Fruit fly (Drosophila melanogaster) whole organism, embryonic: Measurements from ENCODE around the gene eIF3h.

ENCODE experiments used
- Aef1 ChIP-seq: fragments of 200-800 bp; sonication (Bioruptor generic); IDR thresholded peaks from 3 replicates; pipeline ENCODE4 v1.3.6; 2022; ENCODE audit warnings: missing biosample characterization, missing genetic modification characterization
- C15 ChIP-seq: fragments of 200-800 bp; sonication (Bioruptor generic); IDR thresholded peaks from 3 replicates; pipeline ENCODE4 v1.3.6; 2022; ENCODE audit warnings: missing biosample characterization, missing genetic modification characterization
- CG10565 ChIP-seq: fragments of 200-800 bp; sonication (Bioruptor generic); optimal IDR thresholded peaks from 3 replicates; lab custom pipeline; 2016; ENCODE audit warnings: missing biosample characterization, mild to moderate bottlenecking, missing genetic modification characterization
- CG11504 ChIP-seq: fragments of 200-800 bp; sonication (Bioruptor generic); optimal IDR thresholded peaks from 3 replicates; lab custom pipeline; 2019; ENCODE audit warnings: missing biosample characterization, mild to moderate bottlenecking, missing genetic modification characterization, moderate library complexity
- CG11695 ChIP-seq: fragments of 200-800 bp; sonication (Bioruptor generic); IDR thresholded peaks from 3 replicates; pipeline ENCODE4 v1.3.6; 2022; ENCODE audit warnings: missing biosample characterization, missing genetic modification characterization
- CG11696 ChIP-seq: fragments of 200-800 bp; sonication (Bioruptor generic); IDR thresholded peaks from 2 replicates; pipeline ENCODE4 v1.3.6; 2022; ENCODE audit warnings: missing biosample characterization, missing genetic modification characterization
- CG12104 ChIP-seq: fragments of 200-800 bp; sonication (Bioruptor generic); optimal IDR thresholded peaks from 3 replicates; lab custom pipeline; 2016; ENCODE audit warnings: missing biosample characterization, missing genetic modification characterization
- CG12219 ChIP-seq: fragments of 200-800 bp; sonication (Bioruptor generic); optimal IDR thresholded peaks from 3 replicates; lab custom pipeline; 2018; ENCODE audit warnings: missing biosample characterization, mild to moderate bottlenecking, missing genetic modification characterization
- CG13624 ChIP-seq: fragments of 200-800 bp; sonication (Bioruptor generic); optimal IDR thresholded peaks from 2 replicates; lab custom pipeline; 2016; ENCODE audit warnings: missing biosample characterization, missing genetic modification characterization
- CG14710 ChIP-seq: fragments of 200-800 bp; sonication (Bioruptor generic); optimal IDR thresholded peaks from 3 replicates; lab custom pipeline; 2019; ENCODE audit warnings: missing biosample characterization, mild to moderate bottlenecking, missing genetic modification characterization, moderate library complexity
- CG1603 ChIP-seq: fragments of 200-800 bp; sonication (Bioruptor generic); optimal IDR thresholded peaks from 2 replicates; lab custom pipeline; 2019; ENCODE audit warnings: missing biosample characterization, mild to moderate bottlenecking, missing genetic modification characterization, moderate library complexity
- CG17186 ChIP-seq: fragments of 200-800 bp; sonication (Bioruptor generic); optimal IDR thresholded peaks from 3 replicates; lab custom pipeline; 2017; ENCODE audit warnings: missing biosample characterization, missing genetic modification reagents, missing genetic modification characterization
- CG17359 ChIP-seq: fragments of 200-800 bp; sonication (Bioruptor generic); optimal IDR thresholded peaks from 3 replicates; lab custom pipeline; 2018; ENCODE audit warnings: missing biosample characterization, mild to moderate bottlenecking, missing genetic modification characterization, moderate library complexity
- CG17829 ChIP-seq: fragments of 200-800 bp; optimal IDR thresholded peaks from 2 replicates; lab custom pipeline; 2019; ENCODE audit warnings: missing biosample characterization, mild to moderate bottlenecking, missing genetic modification characterization, moderate library complexity
- CG18619 ChIP-seq: fragments of 200-800 bp; sonication (Bioruptor generic); optimal IDR thresholded peaks from 3 replicates; lab custom pipeline; 2017; ENCODE audit warnings: missing biosample characterization, mild to moderate bottlenecking, missing genetic modification characterization
- CG2129 ChIP-seq: fragments of 200-800 bp; sonication (Bioruptor generic); IDR thresholded peaks from 2 replicates; pipeline ENCODE4 v1.3.6; 2022; ENCODE audit warnings: missing biosample characterization, missing genetic modification characterization; ENCODE audit not compliant: partially characterized antibody
- CG2678 ChIP-seq: fragments of 200-800 bp; sonication (Bioruptor generic); optimal IDR thresholded peaks from 3 replicates; lab custom pipeline; 2019; ENCODE audit warnings: missing biosample characterization, mild to moderate bottlenecking, missing genetic modification characterization, moderate library complexity
- CG2875 ChIP-seq: fragments of 200-800 bp; sonication (Bioruptor generic); optimal IDR thresholded peaks from 2 replicates; lab custom pipeline; 2017; ENCODE audit warnings: missing biosample characterization, mild to moderate bottlenecking, missing genetic modification characterization, missing genetic modification reagents
- CG30403 ChIP-seq: fragments of 200-800 bp; sonication (Bioruptor generic); optimal IDR thresholded peaks from 3 replicates; lab custom pipeline; 2016; ENCODE audit warnings: missing biosample characterization, missing genetic modification characterization
- CG32767 ChIP-seq: fragments of 200-800 bp; sonication (Bioruptor generic); IDR thresholded peaks from 2 replicates; pipeline ENCODE4 v1.3.6; 2022; ENCODE audit warnings: missing biosample characterization, missing genetic modification characterization
- CG3995 ChIP-seq: fragments of 200-800 bp; sonication (Bioruptor generic); optimal IDR thresholded peaks from 3 replicates; lab custom pipeline; 2016; ENCODE audit warnings: missing biosample characterization, missing genetic modification characterization
- CG4360 ChIP-seq: fragments of 200-800 bp; sonication (Bioruptor generic); IDR thresholded peaks from 2 replicates; pipeline ENCODE4 v1.3.6; 2022; ENCODE audit warnings: missing biosample characterization, missing genetic modification characterization
- CG5953 ChIP-seq: fragments of 200-800 bp; sonication (Bioruptor generic); IDR thresholded peaks from 2 replicates; pipeline ENCODE4 v1.3.6; 2022; ENCODE audit warnings: missing biosample characterization, missing genetic modification characterization
- CG7786 ChIP-seq: fragments of 200-800 bp; sonication (Bioruptor generic); optimal IDR thresholded peaks from 2 replicates; lab custom pipeline; 2016; ENCODE audit warnings: missing biosample characterization, missing genetic modification characterization
- CG9437 ChIP-seq: fragments of 200-800 bp; sonication (Bioruptor generic); optimal IDR thresholded peaks from 2 replicates; lab custom pipeline; 2018; ENCODE audit warnings: missing biosample characterization, mild to moderate bottlenecking, missing genetic modification characterization
- Dek ChIP-seq: fragments of 200-800 bp; sonication (Bioruptor generic); optimal IDR thresholded peaks from 3 replicates; lab custom pipeline; 2019; ENCODE audit warnings: missing biosample characterization, mild to moderate bottlenecking, missing genetic modification characterization, moderate library complexity
- Ets65A ChIP-seq: fragments of 200-800 bp; sonication (Bioruptor generic); peaks from one replicate; lab custom pipeline; 2016; ENCODE audit warnings: missing biosample characterization, missing genetic modification characterization
- Fer3 ChIP-seq: fragments of 200-800 bp; sonication (Bioruptor generic); optimal IDR thresholded peaks from 2 replicates; lab custom pipeline; 2018; ENCODE audit warnings: missing biosample characterization, mild to moderate bottlenecking, missing genetic modification characterization, moderate library complexity
- HLH3B ChIP-seq: fragments of 200-800 bp; sonication (Bioruptor generic); IDR thresholded peaks from 2 replicates; pipeline ENCODE4 v1.3.6; 2022; ENCODE audit warnings: missing biosample characterization, missing genetic modification characterization
- Poxn ChIP-seq: fragments of 200-800 bp; sonication (Bioruptor generic); IDR thresholded peaks from 2 replicates; pipeline ENCODE4 v1.3.6; 2022; ENCODE audit warnings: missing biosample characterization, missing genetic modification characterization
- Rfx ChIP-seq: fragments of 200-800 bp; sonication (Bioruptor generic); IDR thresholded peaks from 2 replicates; pipeline ENCODE4 v1.3.6; 2022; ENCODE audit warnings: missing biosample characterization, missing genetic modification characterization
- Six4 ChIP-seq: fragments of 200-800 bp; sonication (Bioruptor generic); optimal IDR thresholded peaks from 2 replicates; lab custom pipeline; 2016; ENCODE audit warnings: missing biosample characterization, missing genetic modification characterization
- Sox102F ChIP-seq: fragments of 200-800 bp; sonication (Bioruptor generic); optimal IDR thresholded peaks from 2 replicates; lab custom pipeline; 2018; ENCODE audit warnings: missing biosample characterization, mild to moderate bottlenecking, missing genetic modification characterization, moderate library complexity
- TFAM ChIP-seq: fragments of 200-800 bp; sonication (Bioruptor generic); optimal IDR thresholded peaks from 2 replicates; lab custom pipeline; 2017; ENCODE audit warnings: missing biosample characterization, missing genetic modification characterization, inconsistent platforms
- Trl ChIP-seq, 3 experiments: fragments of >200 bp in 2 of 3; fragments of 200-800 bp in 1 of 3; sonication (Bioruptor generic) in 1 of 3; optimal IDR thresholded peaks; 2 replicates in 1 of 3; 3 replicates in 2 of 3; lab custom pipeline; 2016 to 2017; ENCODE audit warnings: missing biosample characterization in 1 of 3, missing genetic modification characterization in 1 of 3
- cg ChIP-seq: fragments of 200-800 bp; sonication (Bioruptor generic); optimal IDR thresholded peaks from 3 replicates; lab custom pipeline; 2019; ENCODE audit warnings: missing biosample characterization, mild to moderate bottlenecking, missing genetic modification characterization, moderate library complexity
- chm ChIP-seq: fragments of 200-800 bp; sonication (Bioruptor generic); IDR thresholded peaks from 2 replicates; pipeline ENCODE4 v1.3.6; 2022; ENCODE audit warnings: missing biosample characterization, missing genetic modification characterization
- fd96Cb ChIP-seq: fragments of 200-800 bp; sonication (Bioruptor generic); optimal IDR thresholded peaks from 2 replicates; lab custom pipeline; 2018; ENCODE audit warnings: missing biosample characterization, mild to moderate bottlenecking, missing genetic modification characterization, moderate library complexity
- hb ChIP-seq: fragments of 200-800 bp; sonication (Bioruptor generic); IDR thresholded peaks from 3 replicates; pipeline ENCODE4 v1.3.6; 2022; ENCODE audit warnings: missing biosample characterization, missing genetic modification characterization; ENCODE audit not compliant: partially characterized antibody
- inv ChIP-seq: fragments of 200-800 bp; sonication (Bioruptor generic); IDR thresholded peaks from 2 replicates; pipeline ENCODE4 v1.3.6; 2022; ENCODE audit warnings: missing biosample characterization, missing genetic modification characterization; ENCODE audit not compliant: partially characterized antibody
- ken ChIP-seq: fragments of 200-800 bp; sonication (Bioruptor generic); IDR thresholded peaks from 3 replicates; pipeline ENCODE4 v1.3.6; 2022; ENCODE audit warnings: missing biosample characterization, missing genetic modification characterization
- maf-S ChIP-seq: fragments of 200-800 bp; sonication (Bioruptor generic); optimal IDR thresholded peaks from 2 replicates; lab custom pipeline; 2016; ENCODE audit warnings: missing biosample characterization, missing genetic modification characterization
- pum ChIP-seq: fragments of 200-800 bp; sonication (Bioruptor generic); optimal IDR thresholded peaks from 2 replicates; lab custom pipeline; 2016; ENCODE audit warnings: missing biosample characterization, missing genetic modification characterization
- rib ChIP-seq: fragments of 200-800 bp; sonication (Bioruptor generic); IDR thresholded peaks from 2 replicates; pipeline ENCODE4 v1.3.6; 2022; ENCODE audit warnings: missing biosample characterization, missing genetic modification characterization
- sc ChIP-seq, 3 experiments: fragments of >200 bp in 2 of 3; fragments of 200-800 bp in 1 of 3; sonication (Bioruptor generic) in 1 of 3; optimal IDR thresholded peaks; 2 replicates in 2 of 3; 3 replicates in 1 of 3; lab custom pipeline; 2017; ENCODE audit warnings: mild to moderate bottlenecking in 1 of 3, missing biosample characterization in 1 of 3, missing genetic modification characterization in 1 of 3, missing genetic modification reagents in 1 of 3
- sd ChIP-seq: fragments of 200-800 bp; sonication (Bioruptor generic); optimal IDR thresholded peaks from 3 replicates; lab custom pipeline; 2018; ENCODE audit warnings: missing biosample characterization, mild to moderate bottlenecking, missing genetic modification characterization, moderate library complexity
- tin ChIP-seq: fragments of 200-800 bp; sonication (Bioruptor generic); optimal IDR thresholded peaks from 3 replicates; lab custom pipeline; 2016; ENCODE audit warnings: missing biosample characterization, missing genetic modification characterization
- zf30C ChIP-seq: fragments of 200-800 bp; sonication (Bioruptor generic); optimal IDR thresholded peaks from 3 replicates; lab custom pipeline; 2018; ENCODE audit warnings: missing biosample characterization, mild to moderate bottlenecking, missing genetic modification characterization

The eIF3h gene

DNA sequence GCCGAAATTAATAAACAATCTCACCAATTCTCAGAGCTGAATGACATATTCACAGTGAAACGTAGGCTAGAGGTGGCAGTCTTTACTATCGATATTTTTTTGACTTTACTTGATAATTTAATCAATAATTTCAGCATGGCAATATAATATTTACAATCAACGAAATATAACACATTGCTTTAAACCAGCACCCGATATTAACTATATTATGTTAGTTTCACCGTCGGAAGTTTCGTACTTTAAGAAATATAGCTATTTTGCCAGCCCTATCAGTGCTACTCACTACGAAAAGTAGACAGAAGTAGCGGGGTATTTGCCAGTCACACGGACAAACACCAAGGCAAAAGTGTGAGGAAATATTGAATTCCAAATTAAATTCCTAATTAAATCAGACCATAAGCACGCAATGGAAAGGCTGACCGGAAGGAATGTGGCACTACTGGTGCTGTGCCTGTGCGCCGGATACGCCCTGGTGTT lies 42.1 kb downstream of the eIF3h start, which contains the start of the genes CG31917, Tfb5 and SelT (continued):
- TF ChIP-seq CG11695 (GFP tag; lab: Robert Waterston, UW) (no peak), CG30403 (GFP tag; lab: Kevin White, UChicago) (peak; percentile 77), cg (GFP tag; lab: Kevin White, UChicago) (no peak), Aef1 (GFP tag; lab: Robert Waterston, UW) (peak; percentile 22; the same call in 1 of the 3 replicates), pum (GFP tag; lab: Kevin White, UChicago) (peak; percentile 15), CG1603 (tag; lab: Kevin White, UChicago) (peak; percentile 75), CG2875 (GFP tag; lab: Kevin White, UChicago) (no peak), CG13624 (GFP tag; lab: Kevin White, UChicago) (peak; percentile 82), rib (GFP tag; lab: Robert Waterston, UW) (no peak), C15 (GFP tag; lab: Robert Waterston, UW) (no peak), tin (GFP tag; lab: Kevin White, UChicago) (peak; percentile 51), Sox102F (peak; percentile 51), CG11696 (GFP tag; lab: Robert Waterston, UW) (no peak), CG18619 (no peak), fd96Cb (tag; lab: Kevin White, UChicago) (peak; percentile 15), CG14710 (tag; lab: Kevin White, UChicago) (peak; percentile 69), CG17186 (no peak), sc (optimal IDR thresholded peaks at IDR 0.05; lab: Kevin White, UChicago) (no peak), sc (GFP tag; optimal IDR thresholded peaks at IDR 0.05; lab: Kevin White, UChicago) (no peak), maf-S (GFP tag; lab: Kevin White, UChicago) (peak; percentile 32), chm (GFP tag; lab: Robert Waterston, UW) (no peak), Fer3 (tag; lab: Kevin White, UChicago) (peak; percentile 18), Six4 (GFP tag; lab: Kevin White, UChicago) (no peak), CG5953 (GFP tag; lab: Robert Waterston, UW) (no peak), CG2678 (tag; lab: Kevin White, UChicago) (no peak), CG17829 (tag; lab: Kevin White, UChicago) (peak; percentile 63), Rfx (GFP tag; lab: Robert Waterston, UW) (peak; percentile 80), CG2129 (peak; percentile 60), Trl (optimal IDR thresholded peaks at IDR 0.05; lab: Kevin White, UChicago) (no peak), Trl (GFP tag; optimal IDR thresholded peaks at IDR 0.05; lab: Kevin White, UChicago) (no peak), CG3995 (GFP tag; lab: Kevin White, UChicago) (peak; percentile 52), Dek (peak; percentile 45), TFAM (GFP tag; lab: Kevin White, UChicago) (no peak), CG4360 (GFP tag; lab: Robert Waterston, UW) (no peak), Ets65A (peak; percentile 94), CG7786 (peak; percentile 39)
- TF ChIP-seq, all 482 proteins: peak for 225

DNA sequence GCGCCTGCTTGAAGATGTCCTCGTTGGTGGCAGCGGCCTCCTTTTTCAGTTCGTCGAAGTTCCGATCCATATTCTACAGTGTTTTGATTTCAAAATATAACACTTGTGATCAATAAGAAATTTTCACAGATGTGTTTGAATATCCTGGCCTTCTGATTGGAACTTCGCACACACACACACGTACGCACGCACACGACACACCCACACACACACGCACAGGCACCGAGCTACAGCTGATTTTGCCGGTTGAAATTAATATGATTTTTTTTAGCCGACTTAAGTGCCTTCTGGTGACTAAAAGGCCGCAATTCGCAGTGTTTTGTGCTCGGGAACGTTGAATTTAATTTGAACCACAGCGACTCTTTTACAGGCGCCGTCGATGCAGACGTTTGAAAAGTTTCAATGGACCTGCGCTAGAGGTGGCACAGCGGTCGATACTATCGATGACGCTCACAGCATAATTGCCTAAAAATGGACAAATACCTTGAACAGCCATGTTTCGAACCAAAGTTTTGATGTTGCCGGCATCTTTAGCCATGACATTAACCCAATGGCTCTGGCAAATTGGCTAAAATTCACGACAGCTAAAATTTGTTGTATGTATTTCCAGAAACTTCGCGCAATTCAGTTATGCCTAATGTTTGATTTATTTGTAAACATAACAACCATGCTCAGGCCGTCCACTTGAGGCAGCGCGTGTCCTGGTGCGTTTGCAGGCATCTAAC lies 43.4 kb downstream of the eIF3h start, which contains the start of gene Rtnl1:
Gene Rtnl1 (minus strand): TSS at position 415 of the 725 bp plus-strand sequence.
- TF ChIP-seq zf30C (GFP tag; lab: Kevin White, UChicago) (no peak), CG32767 (GFP tag; lab: Robert Waterston, UW) (no peak), CG11504 (tag; lab: Kevin White, UChicago) (peak; percentile 93), CG10565 (GFP tag; lab: Kevin White, UChicago) (no peak), HLH3B (GFP tag; lab: Robert Waterston, UW) (no peak), CG9437 (GFP tag; lab: Kevin White, UChicago) (no peak), inv (GFP tag; lab: Robert Waterston, UW) (peak; percentile 85), sd (peak; percentile 88), CG12219 (GFP tag; lab: Kevin White, UChicago) (no peak), hb (peak; percentile 79), pum (GFP tag; lab: Kevin White, UChicago) (peak; percentile 19), ken (no peak), CG17359 (tag; lab: Kevin White, UChicago) (no peak), Ets65A (peak; percentile 42), Poxn (GFP tag; lab: Robert Waterston, UW) (no peak), C15 (GFP tag; lab: Robert Waterston, UW) (no peak), CG12104 (GFP tag; lab: Kevin White, UChicago) (no peak)
